Worm (Caenorhabditis elegans) whole organism, L3 larva: ENCODE data around the gene unc-5.
"Not testable (repeated sequence)": the region's sequence is repeated elsewhere in the genome, so short reads cannot be mapped to it uniquely, and the experiment has no call there.

ENCODE experiments used
- ceh-82 ChIP-seq: fragments of 150-350 bp; optimal IDR thresholded peaks from 2 replicates; lab custom pipeline; 2014; ENCODE audit warnings: missing biosample characterization, missing genetic modification characterization
- mdl-1 ChIP-seq: fragments of 150-350 bp; optimal IDR thresholded peaks from 2 replicates; lab custom pipeline; 2014; ENCODE audit warnings: missing biosample characterization, missing genetic modification characterization
- nhr-237 ChIP-seq: fragments of 150-350 bp; optimal IDR thresholded peaks from 2 replicates; lab custom pipeline; 2014; ENCODE audit warnings: missing biosample characterization, missing genetic modification characterization

DNA sequence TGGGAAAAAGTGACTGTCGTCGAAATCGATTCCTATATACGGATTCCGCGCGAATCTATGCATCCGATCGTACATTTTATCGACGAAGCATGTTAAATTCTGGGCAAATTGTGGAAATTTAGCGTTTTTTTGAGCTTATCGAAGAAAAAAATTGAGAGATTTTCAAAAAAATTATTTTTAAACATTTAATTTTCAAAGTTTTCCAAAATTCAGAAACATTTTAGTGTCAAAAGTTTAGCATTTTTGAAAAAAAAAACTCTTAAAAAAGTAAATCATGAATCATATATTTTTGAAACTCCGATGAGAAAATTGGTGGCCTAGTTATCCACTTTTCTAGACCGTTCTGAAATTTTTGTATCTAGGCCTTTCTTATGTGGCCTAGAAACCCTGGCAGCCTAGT, 37.1 kb downstream of the unc-5 start, which contains the start of gene B0273.115:
- not testable (repeated sequence) for TF ChIP-seq mdl-1, nhr-237, ceh-82 (tag; lab: Kevin White, UChicago)
